Fruit fly (Drosophila melanogaster) whole organism, embryonic: Measurements from ENCODE around the gene lectin-24A.
A peak's percentile ranks its signal among the peaks of the same experiment; 100 is the strongest.

ENCODE experiments used
- CG10267 ChIP-seq: fragments of 200-800 bp; sonication (Bioruptor generic); optimal IDR thresholded peaks from 2 replicates; lab custom pipeline; 2018; ENCODE audit warnings: missing biosample characterization, mild to moderate bottlenecking, missing genetic modification characterization, moderate library complexity
- CG10654 ChIP-seq: fragments of 200-800 bp; sonication (Bioruptor generic); optimal IDR thresholded peaks from 2 replicates; lab custom pipeline; 2016; ENCODE audit warnings: missing biosample characterization, missing genetic modification characterization
- CG11085 ChIP-seq: fragments of 200-800 bp; sonication (Bioruptor generic); IDR thresholded peaks from 2 replicates; pipeline ENCODE4 v1.3.6; 2022; ENCODE audit warnings: missing biosample characterization, missing genetic modification characterization
- CG11695 ChIP-seq: fragments of 200-800 bp; sonication (Bioruptor generic); IDR thresholded peaks from 3 replicates; pipeline ENCODE4 v1.3.6; 2022; ENCODE audit warnings: missing biosample characterization, missing genetic modification characterization
- CG11696 ChIP-seq: fragments of 200-800 bp; sonication (Bioruptor generic); IDR thresholded peaks from 2 replicates; pipeline ENCODE4 v1.3.6; 2022; ENCODE audit warnings: missing biosample characterization, missing genetic modification characterization
- CG12071 ChIP-seq: fragments of 200-800 bp; sonication (Bioruptor generic); optimal IDR thresholded peaks from 3 replicates; lab custom pipeline; 2018; ENCODE audit warnings: missing biosample characterization, mild to moderate bottlenecking, missing genetic modification characterization
- CG12769 ChIP-seq: fragments of 200-800 bp; sonication (Bioruptor generic); optimal IDR thresholded peaks from 2 replicates; lab custom pipeline; 2019; ENCODE audit warnings: missing biosample characterization, mild to moderate bottlenecking, missing genetic modification characterization, moderate library complexity
- CG13424 ChIP-seq: fragments of 200-800 bp; sonication (Bioruptor generic); optimal IDR thresholded peaks from 2 replicates; lab custom pipeline; 2019; ENCODE audit warnings: missing biosample characterization, mild to moderate bottlenecking, missing genetic modification characterization, moderate library complexity
- CG15514 ChIP-seq: fragments of 200-800 bp; sonication (Bioruptor generic); optimal IDR thresholded peaks from 3 replicates; lab custom pipeline; 2017; ENCODE audit warnings: missing biosample characterization, missing genetic modification characterization, mild to moderate bottlenecking, moderate library complexity, missing genetic modification reagents
- CG17359 ChIP-seq: fragments of 200-800 bp; sonication (Bioruptor generic); optimal IDR thresholded peaks from 3 replicates; lab custom pipeline; 2018; ENCODE audit warnings: missing biosample characterization, mild to moderate bottlenecking, missing genetic modification characterization, moderate library complexity
- CG31388 ChIP-seq: fragments of 200-800 bp; sonication (Bioruptor generic); optimal IDR thresholded peaks from 2 replicates; lab custom pipeline; 2016; ENCODE audit warnings: missing biosample characterization, missing genetic modification characterization
- CG34376 ChIP-seq: fragments of 200-800 bp; sonication (Bioruptor generic); optimal IDR thresholded peaks from 2 replicates; lab custom pipeline; 2018; ENCODE audit warnings: missing biosample characterization, mild to moderate bottlenecking, missing genetic modification characterization
- CG4360 ChIP-seq: fragments of 200-800 bp; sonication (Bioruptor generic); IDR thresholded peaks from 2 replicates; pipeline ENCODE4 v1.3.6; 2022; ENCODE audit warnings: missing biosample characterization, missing genetic modification characterization
- CG4424 ChIP-seq: fragments of 200-800 bp; sonication (Bioruptor generic); optimal IDR thresholded peaks from 3 replicates; lab custom pipeline; 2016; ENCODE audit warnings: missing biosample characterization, missing genetic modification characterization
- CG4820 ChIP-seq: fragments of 200-800 bp; sonication (Bioruptor generic); optimal IDR thresholded peaks from 3 replicates; lab custom pipeline; 2016; ENCODE audit warnings: missing biosample characterization, missing genetic modification characterization
- CG6813 ChIP-seq: fragments of 200-800 bp; sonication (Bioruptor generic); optimal IDR thresholded peaks from 2 replicates; lab custom pipeline; 2017; ENCODE audit warnings: missing biosample characterization, missing genetic modification characterization, mild to moderate bottlenecking, moderate library complexity, missing genetic modification reagents
- CG9817 ChIP-seq: fragments of 200-800 bp; sonication (Bioruptor generic); optimal IDR thresholded peaks from 2 replicates; lab custom pipeline; 2018; ENCODE audit warnings: missing biosample characterization, mild to moderate bottlenecking, missing genetic modification characterization, moderate library complexity
- CTCF ChIP-seq: fragments of 200-800 bp; sonication (Bioruptor generic); optimal IDR thresholded peaks from 2 replicates; lab custom pipeline; 2017; ENCODE audit warnings: missing biosample characterization, mild to moderate bottlenecking, missing genetic modification characterization, moderate library complexity
- CoRest ChIP-seq: fragments of 200-800 bp; sonication (Bioruptor generic); optimal IDR thresholded peaks from 3 replicates; lab custom pipeline; 2018; ENCODE audit warnings: missing biosample characterization, mild to moderate bottlenecking, missing genetic modification characterization, moderate library complexity
- E2f2 ChIP-seq: fragments of 200-800 bp; sonication (Bioruptor generic); IDR thresholded peaks from 2 replicates; pipeline ENCODE4 v1.3.6; 2022; ENCODE audit warnings: missing biosample characterization, missing genetic modification characterization
- Fer3 ChIP-seq: fragments of 200-800 bp; sonication (Bioruptor generic); optimal IDR thresholded peaks from 2 replicates; lab custom pipeline; 2018; ENCODE audit warnings: missing biosample characterization, mild to moderate bottlenecking, missing genetic modification characterization, moderate library complexity
- H2.0 ChIP-seq: fragments of 200-800 bp; sonication (Bioruptor generic); IDR thresholded peaks from 2 replicates; pipeline ENCODE4 v1.3.6; 2022; ENCODE audit warnings: missing biosample characterization, missing genetic modification characterization
- HHEX ChIP-seq: fragments of 200-800 bp; sonication (Bioruptor generic); optimal IDR thresholded peaks from 3 replicates; lab custom pipeline; 2017; ENCODE audit warnings: missing biosample characterization, mild to moderate bottlenecking, missing genetic modification characterization, missing genetic modification reagents
- Med ChIP-seq: fragments of 200-800 bp; sonication (Bioruptor generic); peaks from one replicate; lab custom pipeline; 2016; ENCODE audit warnings: missing biosample characterization, missing genetic modification characterization, mild to moderate bottlenecking, inconsistent platforms, moderate library complexity
- Meics ChIP-seq: fragments of 200-800 bp; sonication (Bioruptor generic); optimal IDR thresholded peaks from 2 replicates; lab custom pipeline; 2017; ENCODE audit warnings: missing biosample characterization, mild to moderate bottlenecking, missing genetic modification characterization
- Neu2 ChIP-seq: fragments of 200-800 bp; sonication (Bioruptor generic); optimal IDR thresholded peaks from 3 replicates; lab custom pipeline; 2016; ENCODE audit warnings: missing biosample characterization, missing genetic modification characterization, borderline replicate concordance
- PHDP ChIP-seq: fragments of 200-800 bp; sonication (Bioruptor generic); optimal IDR thresholded peaks from 3 replicates; lab custom pipeline; 2018; ENCODE audit warnings: missing biosample characterization, mild to moderate bottlenecking, missing genetic modification characterization, moderate library complexity
- Sox100B ChIP-seq: fragments of 200-800 bp; sonication (Bioruptor generic); optimal IDR thresholded peaks from 3 replicates; lab custom pipeline; 2018; ENCODE audit warnings: missing biosample characterization, mild to moderate bottlenecking, missing genetic modification characterization
- Ssrp ChIP-seq: fragments of 200-800 bp; sonication (Bioruptor generic); optimal IDR thresholded peaks from 2 replicates; lab custom pipeline; 2018; ENCODE audit warnings: missing biosample characterization, mild to moderate bottlenecking, missing genetic modification characterization, moderate library complexity
- Xrp1 ChIP-seq: fragments of 200-800 bp; sonication (Bioruptor generic); IDR thresholded peaks from 2 replicates; pipeline ENCODE4 v1.3.6; 2022; ENCODE audit warnings: missing biosample characterization, missing genetic modification characterization
- al ChIP-seq: fragments of 200-800 bp; sonication (Bioruptor generic); IDR thresholded peaks from 2 replicates; pipeline ENCODE4 v1.3.6; 2022; ENCODE audit warnings: missing biosample characterization, missing genetic modification characterization
- bcd ChIP-seq: fragments of 200-800 bp; sonication (Bioruptor generic); optimal IDR thresholded peaks from 2 replicates; lab custom pipeline; 2017; ENCODE audit warnings: missing biosample characterization, mild to moderate bottlenecking, missing genetic modification characterization
- bsh ChIP-seq, 2 experiments: fragments of 200-800 bp; sonication (Bioruptor generic); optimal IDR thresholded peaks; 2 replicates each; lab custom pipeline; 2017 to 2018; ENCODE audit warnings: mild to moderate bottlenecking in 2 of 2, missing biosample characterization in 2 of 2, missing genetic modification characterization in 2 of 2, moderate library complexity in 1 of 2
- caup ChIP-seq: fragments of 200-800 bp; sonication (Bioruptor generic); optimal IDR thresholded peaks from 3 replicates; lab custom pipeline; 2017; ENCODE audit warnings: missing biosample characterization, mild to moderate bottlenecking, missing genetic modification characterization, moderate library complexity; ENCODE audit not compliant: severe bottlenecking
- cwo ChIP-seq: fragments of 200-800 bp; sonication (Bioruptor generic); optimal IDR thresholded peaks from 3 replicates; lab custom pipeline; 2017; ENCODE audit warnings: missing biosample characterization, missing genetic modification characterization, mild to moderate bottlenecking, moderate library complexity, missing genetic modification reagents
- dmrt99B ChIP-seq: fragments of 200-800 bp; sonication (Bioruptor generic); optimal IDR thresholded peaks from 2 replicates; lab custom pipeline; 2018; ENCODE audit warnings: missing biosample characterization, mild to moderate bottlenecking, missing genetic modification characterization, moderate library complexity
- dysf ChIP-seq: fragments of 200-800 bp; sonication (Bioruptor generic); IDR thresholded peaks from 3 replicates; pipeline ENCODE4 v1.3.6; 2022; ENCODE audit warnings: missing biosample characterization, missing genetic modification characterization
- fd96Cb ChIP-seq: fragments of 200-800 bp; sonication (Bioruptor generic); optimal IDR thresholded peaks from 2 replicates; lab custom pipeline; 2018; ENCODE audit warnings: missing biosample characterization, mild to moderate bottlenecking, missing genetic modification characterization, moderate library complexity
- gsb ChIP-seq: fragments of 200-800 bp; sonication (Bioruptor generic); IDR thresholded peaks from 2 replicates; pipeline ENCODE4 v1.3.6; 2022; ENCODE audit warnings: missing biosample characterization, missing genetic modification characterization
- hkb ChIP-seq, 2 experiments: fragments of 200-800 bp in 1 of 2; fragments of >200 bp in 1 of 2; sonication (Bioruptor generic) in 1 of 2; IDR thresholded peaks in 1 of 2; optimal IDR thresholded peaks in 1 of 2; 2 replicates each; pipeline versions ENCODE4 v1.3.6 to Lab custom; 2017 to 2022; ENCODE audit warnings: missing biosample characterization in 1 of 2, missing genetic modification characterization in 1 of 2
- ind ChIP-seq: fragments of 200-800 bp; sonication (Bioruptor generic); optimal IDR thresholded peaks from 3 replicates; lab custom pipeline; 2016; ENCODE audit warnings: missing biosample characterization, missing genetic modification characterization
- lilli ChIP-seq: fragments of 200-800 bp; sonication (Bioruptor generic); optimal IDR thresholded peaks from 3 replicates; lab custom pipeline; 2016; ENCODE audit warnings: missing biosample characterization, missing genetic modification characterization
- lmd ChIP-seq: fragments of 200-800 bp; sonication (Bioruptor generic); IDR thresholded peaks from 2 replicates; pipeline ENCODE4 v1.3.6; 2022; ENCODE audit warnings: missing biosample characterization, missing genetic modification characterization
- luna ChIP-seq: fragments of 200-800 bp; sonication (Bioruptor generic); optimal IDR thresholded peaks from 2 replicates; lab custom pipeline; 2016; ENCODE audit warnings: missing biosample characterization, missing genetic modification characterization
- mam ChIP-seq: fragments of 200-800 bp; sonication (Bioruptor generic); optimal IDR thresholded peaks from 3 replicates; lab custom pipeline; 2016; ENCODE audit warnings: missing biosample characterization, missing genetic modification characterization
- nau ChIP-seq: fragments of 200-800 bp; sonication (Bioruptor generic); optimal IDR thresholded peaks from 3 replicates; lab custom pipeline; 2017; ENCODE audit warnings: missing biosample characterization, mild to moderate bottlenecking, missing genetic modification characterization, missing genetic modification reagents
- org-1 ChIP-seq: fragments of 200-800 bp; sonication (Bioruptor generic); optimal IDR thresholded peaks from 2 replicates; lab custom pipeline; 2017; ENCODE audit warnings: missing biosample characterization, missing genetic modification characterization
- p53 ChIP-seq: fragments of 200-800 bp; sonication (Bioruptor generic); optimal IDR thresholded peaks from 2 replicates; lab custom pipeline; 2016; ENCODE audit warnings: missing biosample characterization, missing genetic modification characterization
- zf30C ChIP-seq: fragments of 200-800 bp; sonication (Bioruptor generic); optimal IDR thresholded peaks from 3 replicates; lab custom pipeline; 2018; ENCODE audit warnings: missing biosample characterization, mild to moderate bottlenecking, missing genetic modification characterization

lectin-24A gene

DNA sequence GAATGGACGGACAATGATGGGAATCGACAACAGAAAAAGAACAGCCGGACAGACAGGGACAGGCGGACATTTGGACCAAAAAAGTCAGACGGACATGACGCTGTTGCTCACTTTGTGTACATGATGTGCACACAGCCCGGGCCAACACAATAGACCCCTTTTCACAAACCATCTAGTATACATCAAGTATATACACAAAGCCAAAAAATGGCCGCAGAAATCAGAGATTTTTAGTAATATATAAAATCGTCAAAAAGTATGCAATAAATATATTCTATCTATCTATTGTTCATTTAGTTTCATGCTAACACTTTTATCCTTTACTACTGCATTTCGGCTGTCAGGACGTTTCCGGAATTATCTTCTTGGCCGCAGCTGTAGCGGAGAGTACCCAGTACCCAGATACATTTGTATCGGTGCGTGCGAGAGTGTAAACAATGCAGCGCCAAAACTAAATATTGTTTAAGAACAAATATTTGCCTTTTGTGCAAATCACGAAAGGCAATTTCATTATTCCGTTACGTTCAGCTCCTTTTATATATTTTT, 1.9 kb upstream of the lectin-24A start (continued):
- peak; percentile 27 for TF ChIP-seq Fer3 (tag; lab: Kevin White, UChicago)
- TF ChIP-seq Neu2 (GFP tag; lab: Kevin White, UChicago), result no peak
- peak; percentile 59 for TF ChIP-seq CG11696 (GFP tag; lab: Robert Waterston, UW)
- peak; percentile 8 for TF ChIP-seq CG10654 (GFP tag; lab: Kevin White, UChicago)
- TF ChIP-seq al (GFP tag; lab: Robert Waterston, UW), result peak; percentile 36; the same call in 1 of the 2 replicates
- no peak for TF ChIP-seq CG31388 (GFP tag; lab: Kevin White, UChicago)
- peak; percentile 39 for TF ChIP-seq Sox100B (GFP tag; lab: Kevin White, UChicago)
- peak; percentile 9 for TF ChIP-seq ind (GFP tag; lab: Kevin White, UChicago)
- TF ChIP-seq H2.0 (GFP tag; lab: Robert Waterston, UW), result 0 out of 2 replicates have a peak, but pooled peaks have one; percentile 16
- TF ChIP-seq lmd (GFP tag; lab: Robert Waterston, UW), result peak; percentile 41; the same call in 1 of the 2 replicates
- peak; percentile 16; the same call in 1 of the 2 replicates for TF ChIP-seq E2f2 (GFP tag; lab: Robert Waterston, UW)
- peak; percentile 22; the same call in 1 of the 3 replicates for TF ChIP-seq dysf
- no peak for TF ChIP-seq caup (GFP tag; lab: Kevin White, UChicago)
- peak; percentile 17 for TF ChIP-seq cwo (GFP tag; lab: Kevin White, UChicago)
- peak; percentile 53 for TF ChIP-seq Meics
- TF ChIP-seq hkb (optimal IDR thresholded peaks at IDR 0.05; lab: Kevin White, UChicago), result no peak
- 0 out of 2 replicates have a peak, but pooled peaks have one; percentile 23 for TF ChIP-seq hkb (GFP tag; IDR thresholded peaks at IDR 0.05; lab: Robert Waterston, UW)
- peak; percentile 39 for TF ChIP-seq CG17359 (tag; lab: Kevin White, UChicago)
- peak; percentile 41 for TF ChIP-seq CoRest (tag; lab: Kevin White, UChicago)
- peak; percentile 26 for TF ChIP-seq fd96Cb (tag; lab: Kevin White, UChicago)
- TF ChIP-seq CG9817, result peak; percentile 14
- TF ChIP-seq Ssrp, result peak; percentile 7
- TF ChIP-seq luna (GFP tag; lab: Kevin White, UChicago), result no peak
- peak; percentile 86 for TF ChIP-seq Med
- TF ChIP-seq Xrp1 (GFP tag; lab: Robert Waterston, UW), result 0 out of 2 replicates have a peak, but pooled peaks have one; percentile 21
- TF ChIP-seq CG4424 (GFP tag; lab: Kevin White, UChicago), result peak; percentile 36
- peak; percentile 39 for TF ChIP-seq nau (GFP tag; lab: Kevin White, UChicago)
- peak; percentile 29 for TF ChIP-seq CG6813 (GFP tag; lab: Kevin White, UChicago)
- no peak for TF ChIP-seq CG10267
- TF ChIP-seq mam (GFP tag; lab: Kevin White, UChicago), result peak; percentile 6
- no peak for TF ChIP-seq CG4820 (GFP tag; lab: Kevin White, UChicago)
- peak; percentile 36 for TF ChIP-seq PHDP (tag; lab: Kevin White, UChicago)
- TF ChIP-seq CG12071 (GFP tag; lab: Kevin White, UChicago), result peak; percentile 23
- TF ChIP-seq CG34376 (GFP tag; lab: Kevin White, UChicago), result no peak
- TF ChIP-seq CG12769 (tag; lab: Kevin White, UChicago), result peak; percentile 48
- no peak for TF ChIP-seq CG11085
- peak; percentile 35 for TF ChIP-seq CTCF (GFP tag; lab: Kevin White, UChicago)
- TF ChIP-seq bsh (GFP tag; optimal IDR thresholded peaks at IDR 0.05; lab: Kevin White, UChicago), result peak in 1 of 2 experiments; percentile 43
- peak; percentile 0 for TF ChIP-seq org-1 (GFP tag; lab: Kevin White, UChicago)
- 0 out of 2 replicates have a peak, but pooled peaks have one; percentile 5 for TF ChIP-seq gsb
- peak; percentile 58 for TF ChIP-seq dmrt99B (tag; lab: Kevin White, UChicago)
- TF ChIP-seq lilli (GFP tag; lab: Kevin White, UChicago), result peak; percentile 23
- TF ChIP-seq HHEX (GFP tag; lab: Kevin White, UChicago), result peak; percentile 30
- no peak for TF ChIP-seq CG4360 (GFP tag; lab: Robert Waterston, UW)
- TF ChIP-seq CG15514 (GFP tag; lab: Kevin White, UChicago), result peak; percentile 1
- no peak for TF ChIP-seq p53
- TF ChIP-seq zf30C (GFP tag; lab: Kevin White, UChicago), result no peak
- TF ChIP-seq bcd (GFP tag; lab: Kevin White, UChicago), result peak; percentile 1
- peak; percentile 31 for TF ChIP-seq CG13424 (tag; lab: Kevin White, UChicago)
- 0 out of 3 replicates have a peak, but pooled peaks have one; percentile 20 for TF ChIP-seq CG11695 (GFP tag; lab: Robert Waterston, UW)
